Worm (Caenorhabditis elegans) whole organism, L3 larva: ENCODE measurements around the gene hlh-10.

Experiments used
- ama-1 ChIP-seq: fragments of 150-350 bp; optimal IDR thresholded peaks from 2 replicates; lab custom pipeline; 2018
- ceh-9 ChIP-seq: sonication (generic microtip); optimal IDR thresholded peaks from 2 replicates; lab custom pipeline; 2018; ENCODE audit warnings: missing biosample characterization, missing genetic modification characterization
- egl-5 ChIP-seq: fragments of 150-350 bp; optimal IDR thresholded peaks from 2 replicates; lab custom pipeline; 2017; ENCODE audit warnings: missing biosample characterization, missing genetic modification reagents, missing genetic modification characterization, inconsistent platforms
- elt-1 ChIP-seq: fragments of 150-350 bp; optimal IDR thresholded peaks from 2 replicates; lab custom pipeline; 2014; ENCODE audit warnings: missing biosample characterization, missing genetic modification characterization
- lin-15B ChIP-seq: fragments of 150-350 bp; optimal IDR thresholded peaks from 2 replicates; lab custom pipeline; 2014; ENCODE audit warnings: missing biosample characterization, missing genetic modification characterization
- nfya-1 ChIP-seq: sonication (generic microtip); optimal IDR thresholded peaks from 2 replicates; lab custom pipeline; 2017; ENCODE audit warnings: missing genetic modification characterization, mild to moderate bottlenecking, missing compliant biosample characterization, antibody characterized with exemption, moderate library complexity; ENCODE audit not compliant: insufficient read depth
- nhr-237 ChIP-seq: fragments of 150-350 bp; optimal IDR thresholded peaks from 2 replicates; lab custom pipeline; 2014; ENCODE audit warnings: missing biosample characterization, missing genetic modification characterization
- sea-2 ChIP-seq: fragments of 150-350 bp; sonication (generic microtip); optimal IDR thresholded peaks from 4 replicates; lab custom pipeline; 2014; ENCODE audit warnings: missing biosample characterization, missing genetic modification reagents, missing genetic modification characterization
- zag-1 ChIP-seq: fragments of 150-350 bp; optimal IDR thresholded peaks from 2 replicates; lab custom pipeline; 2014; ENCODE audit warnings: missing biosample characterization, missing genetic modification characterization

DNA sequence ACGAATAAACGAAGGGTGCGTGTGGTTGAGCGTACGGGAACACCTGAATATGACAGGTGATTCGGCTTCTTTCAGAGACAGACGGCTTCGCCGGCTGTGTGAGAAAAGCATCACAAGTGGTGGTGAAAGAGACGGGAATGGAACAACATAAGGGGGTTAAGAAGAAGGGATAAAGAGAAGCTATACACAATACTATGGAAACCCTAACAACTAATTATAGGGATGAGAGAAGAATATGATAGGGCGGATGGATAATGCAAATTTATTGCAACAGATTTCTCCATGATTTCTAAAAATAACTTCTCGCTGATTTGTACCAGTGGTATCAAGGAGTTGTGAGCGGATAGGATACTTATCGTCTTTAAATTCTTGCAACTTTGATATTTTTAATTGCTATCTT lies at the start of gene hlh-10:
- no peak for TF ChIP-seq ceh-9
- TF ChIP-seq sea-2 (GFP tag; lab: Kevin White, UChicago), result no peak
- TF ChIP-seq zag-1 (tag; lab: Kevin White, UChicago), result no peak
- no peak for TF ChIP-seq lin-15B (tag; lab: Kevin White, UChicago)
- TF ChIP-seq nfya-1 (tag; lab: Kevin White, UChicago), result no peak
- TF ChIP-seq nhr-237 (tag; lab: Kevin White, UChicago), result no peak
- TF ChIP-seq ama-1 (lab: Kevin White, UChicago), result no peak
- no peak for TF ChIP-seq egl-5 (tag; lab: Kevin White, UChicago)
- TF ChIP-seq elt-1, result no peak
